Worm (Caenorhabditis elegans): ENCODE results near the gene ech-6.

Gene ech-6

DNA sequence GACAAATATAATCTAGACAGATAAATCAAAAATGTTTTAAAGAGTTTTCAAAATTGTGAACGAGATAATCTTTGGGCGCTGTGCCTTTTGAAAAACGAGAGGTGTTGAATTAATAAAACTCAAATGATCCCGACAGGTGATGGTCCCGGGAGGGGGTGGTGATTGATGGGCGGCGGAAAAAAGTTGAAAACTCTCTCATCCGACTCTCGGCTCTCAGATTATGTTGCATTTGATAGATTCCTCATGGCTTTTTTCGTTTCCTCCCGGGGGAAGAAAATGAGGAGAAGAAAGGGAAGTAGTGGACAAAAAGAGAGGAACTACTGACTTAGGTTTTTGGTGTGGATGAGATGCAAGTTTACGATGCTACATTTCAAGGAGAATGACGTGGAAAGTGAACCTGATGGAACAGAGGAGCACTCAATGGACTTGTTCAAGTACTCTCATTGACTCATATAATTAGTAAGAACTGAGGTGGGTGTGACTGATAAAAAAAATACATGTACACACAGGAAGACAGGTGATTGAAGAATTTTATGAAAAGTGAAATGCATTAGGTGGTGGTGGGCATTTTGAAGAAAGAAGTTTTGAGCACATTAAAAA lies 21.3 kb downstream of the ech-6 start:
- no peak for TF ChIP-seq ztf-23 (GFP tag; IDR thresholded peaks at IDR 0.05)
- TF ChIP-seq flt-1 (GFP tag; IDR thresholded peaks at IDR 0.05), result no peak
- no peak for TF ChIP-seq cog-1 (tag; optimal IDR thresholded peaks at IDR 0.05)
- TF ChIP-seq ref-1 (GFP tag; conservative IDR thresholded peaks at IDR 0.05), result no peak
- no peak for TF ChIP-seq ztf-29 (GFP tag; IDR thresholded peaks at IDR 0.05)
- no peak for TF ChIP-seq med-1 (GFP tag; optimal IDR thresholded peaks at IDR 0.05; ENCODE audit: insufficient read depth)

DNA sequence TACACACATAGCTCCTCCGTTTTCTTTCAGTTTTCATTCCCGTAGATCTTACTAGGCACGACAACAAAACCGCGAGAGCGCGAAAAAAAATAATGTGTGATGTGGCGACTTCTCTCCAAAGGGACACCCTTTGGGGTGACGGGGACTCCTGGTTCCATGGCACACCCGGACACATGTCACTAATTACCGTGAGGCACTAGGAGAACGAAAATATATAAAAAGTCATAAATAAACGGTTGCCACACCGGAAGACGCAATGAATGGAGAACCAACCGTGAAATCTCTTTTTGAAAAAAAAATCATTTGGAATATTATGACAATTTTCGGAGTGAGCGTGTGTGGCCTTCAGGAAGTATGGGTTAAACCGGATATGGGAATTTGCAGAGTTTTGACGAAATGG lies 22.3 kb downstream of the ech-6 start:
- TF ChIP-seq T22C8.4 (GFP tag; IDR thresholded peaks at IDR 0.05), result no peak

DNA sequence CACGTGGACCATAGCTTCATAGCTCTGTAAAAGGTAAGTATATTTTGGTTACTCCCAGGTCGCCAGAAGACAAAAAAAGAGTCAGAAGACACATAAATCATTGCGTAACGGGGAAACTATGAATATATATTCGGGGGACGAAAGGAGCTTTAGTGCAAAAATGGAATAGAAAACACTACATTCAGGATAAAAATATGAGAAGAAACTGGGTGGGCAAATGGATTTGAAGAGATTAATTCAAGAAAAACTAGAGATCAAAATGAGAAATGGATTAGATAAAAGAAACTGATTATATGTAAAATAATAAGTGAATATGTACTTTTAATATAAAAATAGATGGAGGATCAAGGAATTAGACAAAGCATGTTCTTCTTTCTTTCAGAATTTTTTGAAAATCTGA lies 25.2 kb downstream of the ech-6 start, which contains the start of gene C07A9.12:
Gene C07A9.12, minus strand, starts transcription at position 101 of the 400 bp plus-strand sequence.
- TF ChIP-seq tab-1 (GFP tag; IDR thresholded peaks at IDR 0.05), result no peak

DNA sequence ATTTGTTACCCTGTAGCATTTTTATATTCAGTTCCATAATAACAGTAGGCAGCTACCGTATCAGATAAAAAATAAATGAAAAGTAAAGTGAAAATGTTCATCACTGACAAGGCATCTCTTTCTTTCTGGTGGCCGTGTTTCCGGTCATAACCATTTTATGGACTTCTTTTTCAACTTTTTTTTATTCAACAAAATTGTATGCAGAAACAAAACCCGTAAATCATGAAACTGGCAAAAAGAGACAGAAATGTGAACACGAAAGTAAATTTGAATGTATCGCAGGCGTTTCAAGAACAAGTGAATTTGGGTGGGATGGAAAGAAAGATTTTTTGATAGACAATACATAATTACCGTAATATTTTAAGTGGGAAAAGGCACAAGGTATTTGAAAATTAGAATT lies 27.6 kb downstream of the ech-6 start, which contains the start of gene clec-162:
Gene clec-162, minus strand, starts transcription at position 101 of the 400 bp plus-strand sequence.
- TF ChIP-seq flt-1 (GFP tag; IDR thresholded peaks at IDR 0.05), result no peak
- TF ChIP-seq ref-1 (GFP tag; conservative IDR thresholded peaks at IDR 0.05), result no peak
- TF ChIP-seq med-1 (GFP tag; optimal IDR thresholded peaks at IDR 0.05; ENCODE audit: insufficient read depth), result no peak
- TF ChIP-seq cog-1 (tag; optimal IDR thresholded peaks at IDR 0.05), result no peak
- TF ChIP-seq klf-2 (GFP tag; conservative IDR thresholded peaks at IDR 0.05), result no peak
- no peak for TF ChIP-seq T22C8.4 (GFP tag; IDR thresholded peaks at IDR 0.05)

DNA sequence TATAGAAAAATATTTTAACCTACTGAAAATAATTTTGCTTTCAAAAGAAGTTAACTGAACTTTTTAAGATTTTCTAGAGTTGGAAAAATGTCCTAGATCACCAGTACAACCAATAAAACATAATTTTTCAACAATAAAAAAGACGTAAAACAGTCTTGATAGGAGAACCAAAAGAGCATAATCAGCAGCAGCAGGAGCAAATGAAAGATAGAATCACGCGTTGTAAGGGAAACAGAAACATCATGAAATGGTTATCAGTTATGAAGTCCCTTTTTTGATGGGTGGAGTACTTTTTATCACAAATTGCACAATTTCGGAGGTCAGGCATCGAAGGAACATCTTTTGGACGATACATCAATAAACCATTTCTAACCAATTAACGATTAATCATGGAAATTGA lies 30.7 kb downstream of the ech-6 start:
- TF ChIP-seq tab-1 (GFP tag; IDR thresholded peaks at IDR 0.05) (no peak), ztf-29 (GFP tag; IDR thresholded peaks at IDR 0.05) (no peak), klf-2 (GFP tag; conservative IDR thresholded peaks at IDR 0.05) (no peak), cog-1 (tag; optimal IDR thresholded peaks at IDR 0.05) (no peak), T22C8.4 (GFP tag; IDR thresholded peaks at IDR 0.05) (no peak), ztf-23 (GFP tag; IDR thresholded peaks at IDR 0.05) (no peak), med-1 (GFP tag; optimal IDR thresholded peaks at IDR 0.05; ENCODE audit: insufficient read depth) (no peak), ref-1 (GFP tag; conservative IDR thresholded peaks at IDR 0.05) (no peak), flt-1 (GFP tag; IDR thresholded peaks at IDR 0.05) (no peak)

DNA sequence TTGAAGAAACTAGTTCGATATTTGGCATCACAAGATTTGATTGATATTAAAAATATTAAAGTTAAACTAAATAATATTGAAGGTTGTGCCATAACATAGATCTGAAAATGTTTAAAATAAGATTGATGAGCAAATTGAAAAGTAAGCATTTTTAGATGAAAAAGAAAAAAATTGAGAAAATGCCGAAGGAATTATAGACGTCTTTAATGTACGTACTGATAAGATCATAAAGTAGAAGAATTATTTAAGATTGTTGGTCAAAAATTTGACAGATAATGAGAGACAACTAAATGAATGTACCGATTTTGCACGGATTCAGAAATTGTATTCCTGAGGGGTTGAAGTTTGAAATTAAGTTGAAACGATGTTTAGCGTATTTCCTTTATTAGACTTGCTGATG lies 32.5 kb downstream of the ech-6 start, which contains the start of gene ncx-7:
Gene ncx-7, minus strand, starts transcription at position 101 of the 400 bp plus-strand sequence.
- TF ChIP-seq T22C8.4 (GFP tag; IDR thresholded peaks at IDR 0.05), result no peak
- TF ChIP-seq tab-1 (GFP tag; IDR thresholded peaks at IDR 0.05), result no peak
- no peak for TF ChIP-seq ztf-29 (GFP tag; IDR thresholded peaks at IDR 0.05)
- no peak for TF ChIP-seq ztf-23 (GFP tag; IDR thresholded peaks at IDR 0.05)
- TF ChIP-seq ref-1 (GFP tag; conservative IDR thresholded peaks at IDR 0.05), result no peak
- TF ChIP-seq med-1 (GFP tag; optimal IDR thresholded peaks at IDR 0.05; ENCODE audit: insufficient read depth), result no peak
- no peak for TF ChIP-seq flt-1 (GFP tag; IDR thresholded peaks at IDR 0.05)
- no peak for TF ChIP-seq klf-2 (GFP tag; conservative IDR thresholded peaks at IDR 0.05)
- no peak for TF ChIP-seq cog-1 (tag; optimal IDR thresholded peaks at IDR 0.05)

DNA sequence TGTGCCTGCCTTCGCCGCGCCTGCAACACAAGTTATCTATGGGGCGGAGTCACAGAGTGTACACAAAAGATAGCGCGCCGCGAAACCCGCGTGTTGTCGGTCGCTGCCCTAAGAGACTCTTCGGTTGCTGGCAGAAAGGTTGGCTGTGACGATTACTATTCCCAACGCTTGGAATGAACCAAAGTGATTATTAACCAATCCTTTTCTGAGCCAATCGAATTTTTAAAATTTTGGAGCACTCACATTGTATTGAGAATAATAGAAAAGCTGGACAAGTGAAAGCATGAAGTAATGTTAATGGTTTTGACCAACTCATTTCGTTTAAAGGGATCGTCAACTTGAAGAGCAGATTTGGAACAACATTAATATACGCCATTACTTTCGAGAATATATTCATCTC lies 35.4 kb downstream of the ech-6 start:
- TF ChIP-seq tab-1 (GFP tag; IDR thresholded peaks at IDR 0.05) (no peak), ref-1 (GFP tag; conservative IDR thresholded peaks at IDR 0.05) (no peak)

DNA sequence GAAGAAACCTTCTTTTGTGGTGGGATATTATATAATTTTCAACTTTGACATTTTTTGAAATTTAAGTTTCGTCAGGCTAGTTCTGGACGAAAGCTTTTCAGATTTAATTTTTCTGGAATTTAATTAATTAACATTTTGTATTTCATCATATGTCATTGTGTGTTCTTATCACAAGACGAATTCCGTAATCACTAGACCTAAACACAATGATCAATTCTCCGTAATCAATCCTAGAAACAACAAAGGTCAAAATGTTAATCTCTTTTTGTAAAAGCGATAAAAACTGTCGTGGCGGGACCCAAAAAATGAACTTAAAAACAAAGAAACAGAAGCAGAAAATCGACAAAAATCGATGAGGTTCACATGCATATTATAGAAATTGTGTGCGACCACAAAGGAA lies 38.0 kb downstream of the ech-6 start:
- TF ChIP-seq tab-1 (GFP tag; IDR thresholded peaks at IDR 0.05), result no peak
- no peak for TF ChIP-seq ztf-23 (GFP tag; IDR thresholded peaks at IDR 0.05)
- TF ChIP-seq flt-1 (GFP tag; IDR thresholded peaks at IDR 0.05), result no peak
- TF ChIP-seq ztf-29 (GFP tag; IDR thresholded peaks at IDR 0.05), result no peak
- TF ChIP-seq cog-1 (tag; optimal IDR thresholded peaks at IDR 0.05), result no peak
- TF ChIP-seq ref-1 (GFP tag; conservative IDR thresholded peaks at IDR 0.05), result no peak
- TF ChIP-seq klf-2 (GFP tag; conservative IDR thresholded peaks at IDR 0.05), result no peak
- TF ChIP-seq med-1 (GFP tag; optimal IDR thresholded peaks at IDR 0.05; ENCODE audit: insufficient read depth), result no peak
- TF ChIP-seq T22C8.4 (GFP tag; IDR thresholded peaks at IDR 0.05), result no peak

DNA sequence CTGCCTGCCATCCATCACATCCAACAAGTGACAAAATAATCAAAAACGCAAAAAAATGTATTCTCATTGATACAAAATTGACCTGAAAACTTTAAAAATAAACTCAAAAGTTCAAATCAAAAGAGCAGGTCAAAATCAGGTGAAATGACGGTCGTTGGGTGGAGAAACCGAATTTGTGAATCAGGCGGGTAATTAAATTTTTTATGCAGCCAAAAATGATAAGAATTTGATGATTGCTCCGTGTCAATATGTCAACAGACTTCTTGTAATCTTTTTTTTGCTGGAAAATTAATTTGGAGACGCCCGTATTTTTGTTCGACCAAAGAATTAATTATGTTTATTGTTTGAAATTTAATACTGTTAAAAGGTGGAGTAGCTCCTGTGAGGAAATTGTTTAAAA lies 38.8 kb downstream of the ech-6 start, which contains the start of gene ncx-6:
Gene ncx-6, minus strand, starts transcription at position 88 of the 400 bp plus-strand sequence.
- no peak for TF ChIP-seq ztf-23 (GFP tag; IDR thresholded peaks at IDR 0.05)
- no peak for TF ChIP-seq flt-1 (GFP tag; IDR thresholded peaks at IDR 0.05)
- TF ChIP-seq tab-1 (GFP tag; IDR thresholded peaks at IDR 0.05), result no peak
- no peak for TF ChIP-seq klf-2 (GFP tag; conservative IDR thresholded peaks at IDR 0.05)
- no peak for TF ChIP-seq ref-1 (GFP tag; conservative IDR thresholded peaks at IDR 0.05)
- TF ChIP-seq med-1 (GFP tag; optimal IDR thresholded peaks at IDR 0.05; ENCODE audit: insufficient read depth), result no peak
- TF ChIP-seq ztf-29 (GFP tag; IDR thresholded peaks at IDR 0.05), result no peak
- no peak for TF ChIP-seq cog-1 (tag; optimal IDR thresholded peaks at IDR 0.05)
- TF ChIP-seq T22C8.4 (GFP tag; IDR thresholded peaks at IDR 0.05), result no peak

DNA sequence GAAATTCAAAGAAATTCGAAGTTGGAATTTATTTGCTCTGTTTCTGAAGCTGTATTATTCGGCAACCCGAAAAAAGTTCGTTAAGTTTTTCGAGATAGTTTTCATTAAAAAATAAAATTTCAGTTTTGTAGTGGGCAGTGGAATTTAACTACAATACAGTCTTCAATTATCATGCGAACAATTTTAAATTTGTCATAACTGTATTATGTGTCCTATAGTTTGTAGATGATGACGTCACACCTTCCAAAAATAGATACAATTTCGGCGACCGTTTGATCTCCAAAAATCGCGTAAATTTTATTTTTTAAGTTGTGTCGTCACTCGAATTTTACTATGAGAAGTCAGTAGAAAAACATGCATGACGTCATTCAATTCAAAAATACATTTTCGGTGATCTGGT lies 39.5 kb downstream of the ech-6 start:
- TF ChIP-seq T22C8.4 (GFP tag; IDR thresholded peaks at IDR 0.05), result no peak
- no peak for TF ChIP-seq med-1 (GFP tag; optimal IDR thresholded peaks at IDR 0.05; ENCODE audit: insufficient read depth)
- TF ChIP-seq cog-1 (tag; optimal IDR thresholded peaks at IDR 0.05), result no peak
- TF ChIP-seq flt-1 (GFP tag; IDR thresholded peaks at IDR 0.05), result no peak
- no peak for TF ChIP-seq klf-2 (GFP tag; conservative IDR thresholded peaks at IDR 0.05)
- no peak for TF ChIP-seq tab-1 (GFP tag; IDR thresholded peaks at IDR 0.05)
- no peak for TF ChIP-seq ref-1 (GFP tag; conservative IDR thresholded peaks at IDR 0.05)
- no peak for TF ChIP-seq ztf-23 (GFP tag; IDR thresholded peaks at IDR 0.05)
- no peak for TF ChIP-seq ztf-29 (GFP tag; IDR thresholded peaks at IDR 0.05)

DNA sequence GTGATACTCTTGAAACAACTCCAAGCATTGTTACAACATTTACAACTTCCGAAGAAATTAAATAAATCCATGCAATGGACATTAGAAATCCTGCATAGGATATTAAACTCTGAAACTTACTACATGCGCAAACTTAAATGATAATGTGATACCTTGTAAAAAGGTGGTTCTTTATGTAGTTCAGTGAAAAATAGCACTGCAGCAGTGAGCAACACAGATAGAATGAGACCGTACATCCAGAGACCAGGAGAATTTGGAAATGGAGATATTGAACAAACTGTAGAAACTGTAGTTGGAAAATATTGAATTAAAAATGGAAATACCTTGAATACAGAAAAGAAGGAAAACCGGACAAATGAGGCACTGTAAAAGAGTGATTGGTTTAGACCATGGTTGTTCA lies 41.5 kb downstream of the ech-6 start:
- TF ChIP-seq med-1 (GFP tag; optimal IDR thresholded peaks at IDR 0.05; ENCODE audit: insufficient read depth) (no peak), ztf-29 (GFP tag; IDR thresholded peaks at IDR 0.05) (no peak), klf-2 (GFP tag; conservative IDR thresholded peaks at IDR 0.05) (no peak), ztf-23 (GFP tag; IDR thresholded peaks at IDR 0.05) (no peak), tab-1 (GFP tag; IDR thresholded peaks at IDR 0.05) (no peak), flt-1 (GFP tag; IDR thresholded peaks at IDR 0.05) (no peak), ref-1 (GFP tag; conservative IDR thresholded peaks at IDR 0.05) (no peak), T22C8.4 (GFP tag; IDR thresholded peaks at IDR 0.05) (no peak), cog-1 (tag; optimal IDR thresholded peaks at IDR 0.05) (no peak)
